Worm (Caenorhabditis elegans): ENCODE measurements around the gene col-184.

The col-184 gene

DNA sequence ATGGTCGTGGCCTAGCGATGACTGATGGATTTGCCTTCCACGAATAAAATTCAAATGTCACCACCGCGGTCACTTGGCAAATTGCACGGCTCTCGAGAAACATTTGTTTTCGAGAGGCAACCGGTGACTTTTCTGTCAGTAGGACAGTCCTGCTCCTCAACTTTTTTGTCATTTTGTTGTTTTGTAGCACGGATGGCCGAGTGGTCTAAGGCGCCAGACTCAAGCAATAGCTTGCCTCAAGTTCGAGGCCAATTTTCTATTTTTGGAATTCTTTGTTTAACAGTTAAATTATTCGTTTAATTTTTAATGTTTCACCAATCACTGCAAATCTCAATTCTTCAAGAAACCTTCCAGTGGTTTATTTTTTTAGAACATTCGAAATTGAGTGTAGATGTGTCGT is 25.0 kb upstream of the col-184 start:
- TF ChIP-seq F13H6.1 (tag; optimal IDR thresholded peaks at IDR 0.05) = no peak

DNA sequence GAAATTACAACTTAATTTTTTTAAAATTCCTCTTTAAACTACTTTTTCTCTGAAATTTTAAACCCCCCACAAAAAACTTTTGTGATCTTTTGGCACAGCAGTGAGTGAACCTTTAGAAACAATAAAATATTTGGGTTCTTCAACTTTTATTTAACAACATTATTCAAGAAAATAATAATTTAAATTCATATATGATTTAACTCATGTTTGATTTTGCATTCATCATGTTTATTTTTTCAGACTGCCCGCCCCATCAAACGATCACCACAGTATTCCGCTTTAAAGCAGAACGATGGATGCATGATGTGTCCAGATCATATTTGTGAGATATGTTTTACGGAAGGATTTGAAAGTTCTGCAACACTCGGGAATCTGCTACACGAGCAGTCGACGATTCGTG is 22.8 kb upstream of the col-184 start, which contains the start of gene set-8:
set-8 (plus strand) TSS at position 301 of the 400 bp plus-strand sequence.
- TF ChIP-seq unc-42 (tag; optimal IDR thresholded peaks at IDR 0.05) (no peak), hlh-13 (GFP tag; optimal IDR thresholded peaks at IDR 0.05) (no peak), tbx-2 (tag; optimal IDR thresholded peaks at IDR 0.05) (no peak), ceh-9 (tag; optimal IDR thresholded peaks at IDR 0.05) (no peak), mec-3 (tag; optimal IDR thresholded peaks at IDR 0.05; ENCODE audit: borderline replicate concordance) (no peak), ama-1 (optimal IDR thresholded peaks at IDR 0.05) (no peak), C08G9.2 (tag; optimal IDR thresholded peaks at IDR 0.05) (no peak), pha-2 (tag; optimal IDR thresholded peaks at IDR 0.05) (no peak)

DNA sequence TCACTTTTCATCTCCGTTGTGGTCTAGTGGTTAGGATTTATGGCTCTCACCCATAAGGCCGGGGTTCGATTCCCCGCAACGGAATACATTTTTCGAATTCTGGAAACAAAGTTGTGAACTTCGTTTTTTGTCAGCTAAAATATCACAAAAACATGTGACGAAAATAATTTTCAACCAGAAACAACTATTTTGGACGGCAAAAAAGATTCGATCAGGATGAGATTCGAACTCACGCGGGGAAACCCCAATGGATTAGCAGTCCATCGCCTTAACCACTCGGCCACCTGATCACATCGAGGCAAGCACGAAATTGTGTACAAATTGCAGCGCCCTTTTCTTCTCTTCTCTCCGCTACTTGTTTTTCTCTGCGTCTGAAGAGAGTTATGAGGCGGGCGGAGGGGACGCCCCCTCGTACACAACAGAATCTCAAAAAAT is 20.6 kb upstream of the col-184 start:
- peak; percentile 73 for TF ChIP-seq gmeb-2 (tag; optimal IDR thresholded peaks at IDR 0.05)
- TF ChIP-seq hlh-13 (GFP tag; optimal IDR thresholded peaks at IDR 0.05) = peak; percentile 47
- TF ChIP-seq ceh-24 (tag; optimal IDR thresholded peaks at IDR 0.05) = peak; percentile 45
- peak; percentile 56 for TF ChIP-seq pqm-1 (tag; optimal IDR thresholded peaks at IDR 0.05)
- peak; percentile 64 for TF ChIP-seq unc-86 (tag; optimal IDR thresholded peaks at IDR 0.05)
- peak; percentile 60 for TF ChIP-seq dmd-4 (tag; optimal IDR thresholded peaks at IDR 0.05; ENCODE audit: borderline replicate concordance)
- peak; percentile 35 for TF ChIP-seq ceh-31 (tag; optimal IDR thresholded peaks at IDR 0.05)
- peak; percentile 57 for TF ChIP-seq hlh-6 (tag; optimal IDR thresholded peaks at IDR 0.05)
- TF ChIP-seq ceh-2 (tag; optimal IDR thresholded peaks at IDR 0.05) = peak; percentile 33
- TF ChIP-seq K02D7.2 (tag; optimal IDR thresholded peaks at IDR 0.05) = peak; percentile 54
- TF ChIP-seq ceh-19 (GFP tag; optimal IDR thresholded peaks at IDR 0.05) = peak; percentile 81
- TF ChIP-seq ref-2 (tag; optimal IDR thresholded peaks at IDR 0.05) = peak; percentile 26
- TF ChIP-seq npax-4 (tag; optimal IDR thresholded peaks at IDR 0.05) = peak; percentile 47
- peak; percentile 56 for TF ChIP-seq syd-9 (tag; optimal IDR thresholded peaks at IDR 0.05)
- TF ChIP-seq hlh-30 (tag; optimal IDR thresholded peaks at IDR 0.05; ENCODE audit: insufficient read depth) = peak; percentile 58
- TF ChIP-seq unc-42 (tag; optimal IDR thresholded peaks at IDR 0.05) = peak; percentile 46
- TF ChIP-seq unc-3 (GFP tag; conservative IDR thresholded peaks at IDR 0.05) = peak; percentile 62; the same call in 1 of the 2 replicates
- TF ChIP-seq unc-3 (tag; optimal IDR thresholded peaks at IDR 0.05) = peak; percentile 41
- peak; percentile 0 for TF ChIP-seq hlh-8 (tag; optimal IDR thresholded peaks at IDR 0.05)
- peak; percentile 7 for TF ChIP-seq hlh-15 (tag; optimal IDR thresholded peaks at IDR 0.05)
- peak; percentile 26 for TF ChIP-seq mec-3 (tag; optimal IDR thresholded peaks at IDR 0.05; ENCODE audit: borderline replicate concordance)
- TF ChIP-seq T23F11.4 (GFP tag; optimal IDR thresholded peaks at IDR 0.05) = peak; percentile 45
- peak; percentile 45 for TF ChIP-seq fax-1 (tag; optimal IDR thresholded peaks at IDR 0.05)
- TF ChIP-seq sox-2 (GFP tag; IDR thresholded peaks at IDR 0.05) = 0 out of 2 replicates have a peak, but pooled peaks have one; percentile 8
- TF ChIP-seq pha-2 (tag; optimal IDR thresholded peaks at IDR 0.05) = peak; percentile 75
- peak; percentile 74 for TF ChIP-seq C08G9.2 (tag; optimal IDR thresholded peaks at IDR 0.05)
- peak; percentile 70 for TF ChIP-seq ceh-45 (GFP tag; IDR thresholded peaks at IDR 0.05)
- peak; percentile 53 for TF ChIP-seq rnt-1 (tag; optimal IDR thresholded peaks at IDR 0.05)
- peak; percentile 13 for TF ChIP-seq Y22D7AL.16 (tag; optimal IDR thresholded peaks at IDR 0.05)
- TF ChIP-seq pros-1 (tag; optimal IDR thresholded peaks at IDR 0.05) = peak; percentile 2
- peak; percentile 28 for TF ChIP-seq ceh-34 (tag; optimal IDR thresholded peaks at IDR 0.05)
- TF ChIP-seq ceh-14 (tag; optimal IDR thresholded peaks at IDR 0.05) = peak; percentile 54
- TF ChIP-seq fkh-6 (tag; optimal IDR thresholded peaks at IDR 0.05) = peak; percentile 67
- peak; percentile 72 for TF ChIP-seq che-1 (tag; optimal IDR thresholded peaks at IDR 0.05)
- TF ChIP-seq ztf-16 (tag; optimal IDR thresholded peaks at IDR 0.05) = peak; percentile 70
- peak; percentile 72 for TF ChIP-seq sox-4 (tag; optimal IDR thresholded peaks at IDR 0.05)
- TF ChIP-seq ets-4 (tag; optimal IDR thresholded peaks at IDR 0.05) = peak; percentile 34
- peak; percentile 35 for TF ChIP-seq lin-11 (tag; optimal IDR thresholded peaks at IDR 0.05)
- peak; percentile 60 for TF ChIP-seq nhr-232 (tag; optimal IDR thresholded peaks at IDR 0.05)
- TF ChIP-seq ceh-48 (tag; optimal IDR thresholded peaks at IDR 0.05) = peak; percentile 41
- TF ChIP-seq elt-2 (tag; optimal IDR thresholded peaks at IDR 0.05) = peak; percentile 66
- peak; percentile 28 for TF ChIP-seq nfya-1 (tag; optimal IDR thresholded peaks at IDR 0.05)
- peak; percentile 64 for TF ChIP-seq dve-1 (tag; optimal IDR thresholded peaks at IDR 0.05)
- TF ChIP-seq C38D4.7 (GFP tag; optimal IDR thresholded peaks at IDR 0.05) = peak; percentile 47
